Worm (Caenorhabditis elegans) whole organism, L4 larva: ENCODE measurements around the gene npp-5.
A peak's percentile ranks its signal among the peaks of the same experiment; 100 is the strongest.

ENCODE experiments used
- D1046.2 ChIP-seq: fragments of 200-800 bp; sonication (Bioruptor generic); IDR thresholded peaks from 2 replicates; pipeline ENCODE4 v1.3.6; 2022; ENCODE audit warnings: missing genetic modification characterization, missing compliant biosample characterization
- F26F4.8 ChIP-seq: fragments of 200-800 bp; sonication (Bioruptor generic); conservative IDR thresholded peaks from 2 replicates; pipeline ENCODE4 v1.3.6; 2022; ENCODE audit warnings: missing genetic modification characterization, missing compliant biosample characterization
- F44E2.7 ChIP-seq: fragments of 200-800 bp; sonication (Bioruptor generic); IDR thresholded peaks from 2 replicates; pipeline ENCODE4 v2.1.2; 2022; ENCODE audit warnings: missing genetic modification characterization, missing compliant biosample characterization
- T20F7.1 ChIP-seq: fragments of 200-800 bp; sonication (Bioruptor generic); optimal IDR thresholded peaks from 2 replicates; lab custom pipeline; 2018; ENCODE audit warnings: mild to moderate bottlenecking, missing genetic modification characterization, missing compliant biosample characterization
- Y105C5A.15 ChIP-seq: fragments of 200-800 bp; sonication (Bioruptor generic); IDR thresholded peaks from 2 replicates; pipeline ENCODE4 v1.3.6; 2022; ENCODE audit warnings: missing genetic modification characterization, missing compliant biosample characterization
- Y5F2A.4 ChIP-seq: fragments of 200-800 bp; sonication (Bioruptor generic); optimal IDR thresholded peaks from 2 replicates; lab custom pipeline; 2018; ENCODE audit warnings: mild to moderate bottlenecking, missing genetic modification characterization, missing compliant biosample characterization
- aha-1 ChIP-seq: fragments of 150-350 bp; peaks from one replicate; lab custom pipeline; 2014; ENCODE audit warnings: missing biosample characterization, missing genetic modification characterization
- aly-2 ChIP-seq: sonication (generic microtip); optimal IDR thresholded peaks from 2 replicates; lab custom pipeline; 2018; ENCODE audit warnings: missing biosample characterization, missing genetic modification characterization
- ama-1 ChIP-seq: fragments of 150-350 bp; optimal IDR thresholded peaks from 2 replicates; lab custom pipeline; 2014; ENCODE audit warnings: inconsistent platforms, mixed read lengths
- attf-4 ChIP-seq: sonication (generic microtip); optimal IDR thresholded peaks from 3 replicates; lab custom pipeline; 2017; ENCODE audit warnings: missing biosample characterization, missing genetic modification characterization
- ceh-28 ChIP-seq: fragments of 150-350 bp; optimal IDR thresholded peaks from 2 replicates; lab custom pipeline; 2014; ENCODE audit warnings: missing biosample characterization, missing genetic modification reagents, missing genetic modification characterization
- ceh-62 ChIP-seq: sonication (generic microtip); optimal IDR thresholded peaks from 2 replicates; lab custom pipeline; 2017; ENCODE audit warnings: missing biosample characterization, missing genetic modification characterization
- ceh-82 ChIP-seq: sonication (generic microtip); optimal IDR thresholded peaks from 2 replicates; lab custom pipeline; 2017; ENCODE audit warnings: missing biosample characterization, missing genetic modification characterization
- ces-1 ChIP-seq: fragments of 150-350 bp; sonication (generic microtip); optimal IDR thresholded peaks from 4 replicates; lab custom pipeline; 2014; ENCODE audit warnings: missing biosample characterization, missing genetic modification reagents, missing genetic modification characterization
- ctbp-1 ChIP-seq: fragments of 200-800 bp; sonication (Bioruptor generic); IDR thresholded peaks from 2 replicates; pipeline ENCODE4 v1.3.6; 2022; ENCODE audit warnings: missing genetic modification reagents, missing genetic modification characterization, missing compliant biosample characterization
- daf-16 ChIP-seq, 3 experiments: sonication (generic microtip); optimal IDR thresholded peaks; 2 replicates each; lab custom pipeline; 2016 to 2017; ENCODE audit warnings: missing genetic modification characterization in 3 of 3, missing genetic modification reagents in 3 of 3, mild to moderate bottlenecking in 2 of 3, missing compliant biosample characterization in 2 of 3, missing biosample characterization in 1 of 3, moderate library complexity in 1 of 3
- dmd-6 ChIP-seq: fragments of 200-800 bp; sonication (Bioruptor generic); IDR thresholded peaks from 2 replicates; pipeline ENCODE4 v1.3.6; 2022; ENCODE audit warnings: missing genetic modification reagents, missing genetic modification characterization, missing compliant biosample characterization
- dmd-9 ChIP-seq: fragments of 200-800 bp; sonication (Bioruptor generic); IDR thresholded peaks from 2 replicates; pipeline ENCODE4 v1.3.6; 2022; ENCODE audit warnings: missing genetic modification reagents, missing genetic modification characterization, missing compliant biosample characterization
- duxl-1 ChIP-seq: sonication (generic microtip); optimal IDR thresholded peaks from 2 replicates; lab custom pipeline; 2016; ENCODE audit warnings: mild to moderate bottlenecking, missing genetic modification characterization, moderate library complexity, missing compliant biosample characterization; ENCODE audit not compliant: poor library complexity
- dve-1 ChIP-seq: sonication (generic microtip); optimal IDR thresholded peaks from 2 replicates; lab custom pipeline; 2017; ENCODE audit warnings: antibody characterized with exemption, mild to moderate bottlenecking, missing genetic modification characterization, missing compliant biosample characterization; ENCODE audit not compliant: insufficient read depth
- fkh-10 ChIP-seq: fragments of 150-350 bp; optimal IDR thresholded peaks from 2 replicates; lab custom pipeline; 2014; ENCODE audit warnings: missing biosample characterization, missing genetic modification reagents, missing genetic modification characterization
- gei-8 ChIP-seq: fragments of 200-800 bp; sonication (Bioruptor generic); optimal IDR thresholded peaks from 2 replicates; lab custom pipeline; 2018; ENCODE audit warnings: mild to moderate bottlenecking, missing genetic modification characterization, missing compliant biosample characterization
- hif-1 ChIP-seq, 2 experiments: sonication (generic microtip); optimal IDR thresholded peaks; 2 replicates each; lab custom pipeline; 2016 to 2017; ENCODE audit warnings: missing compliant biosample characterization in 2 of 2, missing genetic modification characterization in 2 of 2, missing genetic modification reagents in 2 of 2, missing genotype in 2 of 2, mild to moderate bottlenecking in 1 of 2
- hlh-30 ChIP-seq: sonication (generic microtip); optimal IDR thresholded peaks from 2 replicates; lab custom pipeline; 2017; ENCODE audit warnings: antibody characterized with exemption, mild to moderate bottlenecking, missing genetic modification characterization, missing compliant biosample characterization; ENCODE audit not compliant: insufficient read depth
- hmg-1.1 ChIP-seq: fragments of 200-800 bp; sonication (Bioruptor generic); IDR thresholded peaks from 2 replicates; pipeline ENCODE4 v1.3.6; 2022; ENCODE audit warnings: missing genetic modification reagents, missing genetic modification characterization, missing compliant biosample characterization
- lin-1 ChIP-seq: fragments of 200-800 bp; sonication (Bioruptor generic); IDR thresholded peaks from 2 replicates; pipeline ENCODE4 v1.3.6; 2022; ENCODE audit warnings: missing genetic modification reagents, missing genetic modification characterization, missing compliant biosample characterization
- lin-13 ChIP-seq: fragments of 150-350 bp; optimal IDR thresholded peaks from 2 replicates; lab custom pipeline; 2014; ENCODE audit warnings: missing biosample characterization, missing genetic modification reagents, missing genetic modification characterization
- lin-39 ChIP-seq: fragments of 150-350 bp; optimal IDR thresholded peaks from 2 replicates; lab custom pipeline; 2014; ENCODE audit warnings: missing biosample characterization, missing genetic modification reagents, missing genetic modification characterization
- mdl-1 ChIP-seq, 2 experiments: fragments of 150-350 bp in 1 of 2; sonication (generic microtip) in 1 of 2; optimal IDR thresholded peaks; 2 replicates each; lab custom pipeline; 2014 to 2017; ENCODE audit warnings: missing biosample characterization in 2 of 2, missing genetic modification characterization in 2 of 2
- mdt-29 ChIP-seq: fragments of 200-800 bp; sonication (Bioruptor generic); IDR thresholded peaks from 2 replicates; pipeline ENCODE4 v1.3.6; 2022; ENCODE audit warnings: missing genetic modification reagents, missing genetic modification characterization, missing compliant biosample characterization
- mep-1 ChIP-seq: fragments of 150-350 bp; sonication (generic microtip); optimal IDR thresholded peaks from 3 replicates; lab custom pipeline; 2014; ENCODE audit warnings: missing biosample characterization, missing genetic modification characterization
- mes-2 ChIP-seq: sonication (generic microtip); optimal IDR thresholded peaks from 2 replicates; lab custom pipeline; 2016; ENCODE audit warnings: missing genotype, mild to moderate bottlenecking, missing genetic modification characterization, missing compliant biosample characterization; ENCODE audit not compliant: poor library complexity, severe bottlenecking
- mxl-2 ChIP-seq: fragments of 200-800 bp; sonication (Bioruptor generic); conservative IDR thresholded peaks from 2 replicates; pipeline ENCODE4 v1.3.6; 2022; ENCODE audit warnings: missing genetic modification reagents, missing genetic modification characterization, missing compliant biosample characterization
- nhr-10 ChIP-seq: fragments of 150-350 bp; optimal IDR thresholded peaks from 2 replicates; lab custom pipeline; 2014; ENCODE audit warnings: missing biosample characterization, missing genetic modification characterization
- nhr-102 ChIP-seq: sonication (generic microtip); optimal IDR thresholded peaks from 2 replicates; lab custom pipeline; 2016; ENCODE audit warnings: mild to moderate bottlenecking, missing genetic modification characterization, moderate library complexity, missing compliant biosample characterization
- nhr-11 ChIP-seq: fragments of 150-350 bp; optimal IDR thresholded peaks from 2 replicates; lab custom pipeline; 2014; ENCODE audit warnings: missing biosample characterization, missing genetic modification characterization
- nhr-111 ChIP-seq: fragments of 200-800 bp; sonication (Bioruptor generic); optimal IDR thresholded peaks from 2 replicates; lab custom pipeline; 2018; ENCODE audit warnings: mild to moderate bottlenecking, missing genetic modification characterization, missing compliant biosample characterization
- nhr-25 ChIP-seq: sonication (generic microtip); optimal IDR thresholded peaks from 2 replicates; lab custom pipeline; 2017; ENCODE audit warnings: missing genetic modification characterization, mild to moderate bottlenecking, missing compliant biosample characterization, antibody characterized with exemption, moderate library complexity, borderline replicate concordance; ENCODE audit not compliant: insufficient read depth
- nhr-28 ChIP-seq: fragments of 150-350 bp; optimal IDR thresholded peaks from 2 replicates; lab custom pipeline; 2014; ENCODE audit warnings: missing biosample characterization, missing genetic modification characterization
- nhr-42 ChIP-seq: fragments of 200-800 bp; sonication (Bioruptor generic); IDR thresholded peaks from 2 replicates; pipeline ENCODE4 v1.3.6; 2022; ENCODE audit warnings: missing genetic modification characterization, missing compliant biosample characterization
- nhr-48 ChIP-seq: sonication (generic microtip); optimal IDR thresholded peaks from 2 replicates; lab custom pipeline; 2016; ENCODE audit warnings: mild to moderate bottlenecking, missing genetic modification characterization, missing compliant biosample characterization
- pqm-1 ChIP-seq: sonication (generic microtip); optimal IDR thresholded peaks from 2 replicates; lab custom pipeline; 2017; ENCODE audit warnings: missing biosample characterization, missing genetic modification characterization
- rbr-2 ChIP-seq: sonication (generic microtip); optimal IDR thresholded peaks from 2 replicates; lab custom pipeline; 2016; ENCODE audit warnings: missing genotype, missing genetic modification characterization, missing compliant biosample characterization
- saeg-2 ChIP-seq: fragments of 200-800 bp; sonication (Bioruptor generic); IDR thresholded peaks from 2 replicates; pipeline ENCODE4 v1.3.6; 2022; ENCODE audit warnings: missing genetic modification reagents, missing genetic modification characterization, missing compliant biosample characterization
- spr-1 ChIP-seq: sonication (generic microtip); optimal IDR thresholded peaks from 2 replicates; lab custom pipeline; 2016; ENCODE audit warnings: mild to moderate bottlenecking, missing genetic modification characterization, missing compliant biosample characterization
- unc-130 ChIP-seq: sonication (generic microtip); optimal IDR thresholded peaks from 2 replicates; lab custom pipeline; 2016; ENCODE audit warnings: missing genetic modification reagents, missing genetic modification characterization, missing compliant biosample characterization
- zfp-3 ChIP-seq: fragments of 200-800 bp; sonication (Bioruptor generic); conservative IDR thresholded peaks from 2 replicates; pipeline ENCODE4 v1.3.6; 2022; ENCODE audit warnings: missing genetic modification reagents, missing genetic modification characterization, missing compliant biosample characterization
- zip-11 ChIP-seq: fragments of 200-800 bp; sonication (Bioruptor generic); IDR thresholded peaks from 2 replicates; pipeline ENCODE4 v1.3.6; 2022; ENCODE audit warnings: missing genetic modification characterization, missing compliant biosample characterization
- ztf-11 ChIP-seq: fragments of 150-350 bp; optimal IDR thresholded peaks from 2 replicates; lab custom pipeline; 2014; ENCODE audit warnings: missing biosample characterization, missing genetic modification characterization
- ztf-7 ChIP-seq: fragments of 150-350 bp; optimal IDR thresholded peaks from 2 replicates; lab custom pipeline; 2014; ENCODE audit warnings: missing biosample characterization, missing genetic modification characterization

npp-5 gene

DNA sequence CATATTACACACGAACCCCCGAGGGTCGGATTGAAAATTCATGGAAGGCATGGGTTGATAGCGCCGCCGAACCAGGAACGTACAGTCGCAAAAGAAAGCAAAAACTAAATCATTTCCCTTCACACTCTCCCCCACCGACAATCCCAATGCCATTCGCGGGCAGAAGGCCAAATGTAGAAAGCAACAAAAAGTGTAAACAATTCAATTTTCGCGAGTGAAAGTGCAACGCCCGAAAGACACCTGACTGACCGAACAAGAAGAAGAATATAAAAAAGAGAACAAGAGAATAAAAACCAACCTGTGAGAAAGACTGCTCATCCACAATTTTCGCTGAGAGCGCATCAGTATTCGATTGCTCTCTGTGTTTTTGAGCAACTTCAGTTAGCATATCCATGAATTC, 18.1 kb upstream of the npp-5 start:
- TF ChIP-seq nhr-48 (peak; percentile 44), ceh-62 (tag; lab: Kevin White, UChicago) (no peak), hmg-1.1 (GFP tag; lab: Robert Waterston, UW) (0 out of 2 replicates have a peak, but pooled peaks have one; percentile 10), duxl-1 (tag; lab: Kevin White, UChicago) (no peak), ztf-11 (tag; lab: Kevin White, UChicago) (no peak), aly-2 (tag; lab: Kevin White, UChicago) (peak; percentile 38), ctbp-1 (no peak), nhr-11 (tag; lab: Kevin White, UChicago) (peak; percentile 28), nhr-28 (peak; percentile 67), hif-1 (tag; optimal IDR thresholded peaks at IDR 0.05; lab: Kevin White, UChicago) (no peak), lin-39 (tag; lab: Kevin White, UChicago) (no peak), Y105C5A.15 (no peak), hlh-30 (tag; lab: Kevin White, UChicago) (peak; percentile 78), mep-1 (tag; lab: Kevin White, UChicago) (peak; percentile 82), dmd-6 (GFP tag; lab: Robert Waterston, UW) (peak; percentile 16; the same call in 1 of the 2 replicates), nhr-42 (GFP tag; lab: Robert Waterston, UW) (no peak), mdl-1 (tag; optimal IDR thresholded peaks at IDR 0.05; lab: Kevin White, UChicago) (peak in 1 of 2 experiments; percentile 40), zfp-3 (GFP tag; lab: Robert Waterston, UW) (no peak), spr-1 (tag; lab: Kevin White, UChicago) (no peak), ceh-28 (tag; lab: Kevin White, UChicago) (no peak), nhr-102 (no peak), saeg-2 (GFP tag; lab: Robert Waterston, UW) (no peak), pqm-1 (tag; lab: Kevin White, UChicago) (no peak), fkh-10 (no peak), aha-1 (tag; lab: Kevin White, UChicago) (no peak), mxl-2 (GFP tag; lab: Robert Waterston, UW) (no peak), nhr-10 (tag; lab: Kevin White, UChicago) (peak; percentile 32), nhr-25 (tag; lab: Kevin White, UChicago) (peak; percentile 88), lin-13 (GFP tag; lab: Kevin White, UChicago) (no peak), rbr-2 (no peak), D1046.2 (GFP tag; lab: Robert Waterston, UW) (0 out of 2 replicates have a peak, but pooled peaks have one; percentile 28), unc-130 (GFP tag; lab: Kevin White, UChicago) (no peak), F26F4.8 (GFP tag; lab: Robert Waterston, UW) (no peak), zip-11 (no peak), dve-1 (tag; lab: Kevin White, UChicago) (no peak), lin-1 (GFP tag; lab: Robert Waterston, UW) (no peak), ztf-7 (tag; lab: Kevin White, UChicago) (no peak), dmd-9 (GFP tag; lab: Robert Waterston, UW) (no peak), gei-8 (GFP tag; lab: Kevin White, UChicago) (no peak), Y5F2A.4 (GFP tag; lab: Kevin White, UChicago) (no peak), ceh-82 (tag; lab: Kevin White, UChicago) (no peak), ama-1 (peak; percentile 90), attf-4 (tag; lab: Kevin White, UChicago) (no peak), nhr-111 (no peak), mdt-29 (GFP tag; lab: Robert Waterston, UW) (no peak), ces-1 (GFP tag; lab: Kevin White, UChicago) (no peak), T20F7.1 (GFP tag; lab: Kevin White, UChicago) (no peak), F44E2.7 (GFP tag; lab: Robert Waterston, UW) (no peak), mes-2 (tag; lab: Kevin White, UChicago) (no peak), daf-16 (GFP tag; optimal IDR thresholded peaks at IDR 0.05; lab: Kevin White, UChicago) (no peak), daf-16 (tag; optimal IDR thresholded peaks at IDR 0.05; lab: Kevin White, UChicago) (peak; percentile 33)
